Fruit fly (Drosophila melanogaster) whole organism, embryonic: Measurements from ENCODE around the gene Liprin-alpha.

Experiments used
- Atf-2 ChIP-seq: fragments of 200-800 bp; sonication (Bioruptor generic); optimal IDR thresholded peaks from 2 replicates; lab custom pipeline; 2016; ENCODE audit warnings: missing biosample characterization, missing genetic modification characterization
- Atf6 ChIP-seq: fragments of 200-800 bp; sonication (Bioruptor generic); IDR thresholded peaks from 2 replicates; pipeline ENCODE4 v1.3.6; 2022; ENCODE audit warnings: missing biosample characterization, missing genetic modification characterization
- Bdp1 ChIP-seq: fragments of 200-800 bp; sonication (Bioruptor generic); optimal IDR thresholded peaks from 3 replicates; lab custom pipeline; 2016; ENCODE audit warnings: missing biosample characterization, missing genetic modification characterization
- Blimp-1 ChIP-seq: fragments of 200-800 bp; sonication (Bioruptor generic); optimal IDR thresholded peaks from 3 replicates; lab custom pipeline; 2018; ENCODE audit warnings: missing biosample characterization, missing genetic modification characterization, mild to moderate bottlenecking, moderate library complexity, missing genetic modification reagents
- CG10209 ChIP-seq: fragments of 200-800 bp; sonication (Bioruptor generic); optimal IDR thresholded peaks from 3 replicates; lab custom pipeline; 2017; ENCODE audit warnings: missing biosample characterization, mild to moderate bottlenecking, missing genetic modification characterization, missing genetic modification reagents
- CG10321 ChIP-seq: fragments of 200-800 bp; sonication (Bioruptor generic); IDR thresholded peaks from 2 replicates; pipeline ENCODE4 v1.3.6; 2022; ENCODE audit warnings: missing biosample characterization, missing genetic modification characterization
- CG14667 ChIP-seq: fragments of 200-800 bp; sonication (Bioruptor generic); IDR thresholded peaks from 2 replicates; pipeline ENCODE4 v1.3.6; 2022; ENCODE audit warnings: missing biosample characterization, missing genetic modification characterization
- CG17359 ChIP-seq: fragments of 200-800 bp; sonication (Bioruptor generic); optimal IDR thresholded peaks from 3 replicates; lab custom pipeline; 2018; ENCODE audit warnings: missing biosample characterization, mild to moderate bottlenecking, missing genetic modification characterization, moderate library complexity
- CG18599 ChIP-seq: fragments of 200-800 bp; sonication (Bioruptor generic); optimal IDR thresholded peaks from 3 replicates; lab custom pipeline; 2017; ENCODE audit warnings: missing biosample characterization, missing genetic modification characterization, mild to moderate bottlenecking, moderate library complexity, missing genetic modification reagents
- CG30020 ChIP-seq: fragments of 200-800 bp; optimal IDR thresholded peaks from 2 replicates; lab custom pipeline; 2019; ENCODE audit warnings: missing biosample characterization, mild to moderate bottlenecking, missing genetic modification characterization, moderate library complexity
- CG3847 ChIP-seq: fragments of 200-800 bp; sonication (Bioruptor generic); IDR thresholded peaks from 2 replicates; pipeline ENCODE4 v1.3.6; 2022; ENCODE audit warnings: missing biosample characterization, missing genetic modification characterization
- CG4424 ChIP-seq: fragments of 200-800 bp; sonication (Bioruptor generic); optimal IDR thresholded peaks from 3 replicates; lab custom pipeline; 2016; ENCODE audit warnings: missing biosample characterization, missing genetic modification characterization
- CG4730 ChIP-seq: fragments of 200-800 bp; sonication (Bioruptor generic); IDR thresholded peaks from 2 replicates; pipeline ENCODE4 v1.3.6; 2022; ENCODE audit warnings: missing biosample characterization, missing genetic modification characterization
- CG5953 ChIP-seq: fragments of 200-800 bp; sonication (Bioruptor generic); IDR thresholded peaks from 2 replicates; pipeline ENCODE4 v1.3.6; 2022; ENCODE audit warnings: missing biosample characterization, missing genetic modification characterization
- CG6813 ChIP-seq: fragments of 200-800 bp; sonication (Bioruptor generic); optimal IDR thresholded peaks from 2 replicates; lab custom pipeline; 2017; ENCODE audit warnings: missing biosample characterization, missing genetic modification characterization, mild to moderate bottlenecking, moderate library complexity, missing genetic modification reagents
- CG7786 ChIP-seq: fragments of 200-800 bp; sonication (Bioruptor generic); optimal IDR thresholded peaks from 2 replicates; lab custom pipeline; 2016; ENCODE audit warnings: missing biosample characterization, missing genetic modification characterization
- CG9437 ChIP-seq: fragments of 200-800 bp; sonication (Bioruptor generic); optimal IDR thresholded peaks from 2 replicates; lab custom pipeline; 2018; ENCODE audit warnings: missing biosample characterization, mild to moderate bottlenecking, missing genetic modification characterization
- CG9727 ChIP-seq: fragments of 200-800 bp; sonication (Bioruptor generic); optimal IDR thresholded peaks from 3 replicates; lab custom pipeline; 2017; ENCODE audit warnings: missing biosample characterization, mild to moderate bottlenecking, missing genetic modification characterization
- Camta ChIP-seq: fragments of 200-800 bp; sonication (Bioruptor generic); optimal IDR thresholded peaks from 2 replicates; lab custom pipeline; 2016; ENCODE audit warnings: missing biosample characterization, missing genetic modification characterization
- CkIIα-i1 ChIP-seq: fragments of 200-800 bp; sonication (Bioruptor generic); IDR thresholded peaks from 2 replicates; pipeline ENCODE4 v1.3.6; 2022; ENCODE audit warnings: missing biosample characterization, missing genetic modification characterization
- CoRest ChIP-seq: fragments of 200-800 bp; sonication (Bioruptor generic); optimal IDR thresholded peaks from 3 replicates; lab custom pipeline; 2018; ENCODE audit warnings: missing biosample characterization, mild to moderate bottlenecking, missing genetic modification characterization, moderate library complexity
- CrebB ChIP-seq: fragments of 200-800 bp; sonication (Bioruptor generic); optimal IDR thresholded peaks from 3 replicates; lab custom pipeline; 2018; ENCODE audit warnings: missing biosample characterization, mild to moderate bottlenecking, missing genetic modification characterization
- Dip2 ChIP-seq: fragments of 200-800 bp; sonication (Bioruptor generic); IDR thresholded peaks from 2 replicates; pipeline ENCODE4 v1.3.6; 2022; ENCODE audit warnings: missing biosample characterization, missing genetic modification characterization
- Fer2 ChIP-seq: fragments of 200-800 bp; sonication (Bioruptor generic); optimal IDR thresholded peaks from 2 replicates; lab custom pipeline; 2018; ENCODE audit warnings: missing biosample characterization, mild to moderate bottlenecking, missing genetic modification characterization, moderate library complexity
- Gsc ChIP-seq: fragments of 200-800 bp; sonication (Bioruptor generic); IDR thresholded peaks from 2 replicates; pipeline ENCODE4 v1.3.6; 2022; ENCODE audit warnings: missing biosample characterization, missing genetic modification characterization
- Hr3 ChIP-seq: fragments of 200-800 bp; sonication (Bioruptor generic); optimal IDR thresholded peaks from 3 replicates; lab custom pipeline; 2016; ENCODE audit warnings: missing biosample characterization, missing genetic modification characterization
- Lpt ChIP-seq: fragments of >200 bp; optimal IDR thresholded peaks from 2 replicates; lab custom pipeline; 2018; ENCODE audit warnings: missing biosample characterization, missing genetic modification characterization
- Ptx1 ChIP-seq: fragments of 200-800 bp; sonication (Bioruptor generic); IDR thresholded peaks from 2 replicates; pipeline ENCODE4 v1.3.6; 2022; ENCODE audit warnings: missing biosample characterization, missing genetic modification characterization
- Stat92E ChIP-seq, 3 experiments: fragments of >200 bp in 2 of 3; fragments of 200-800 bp in 1 of 3; sonication (Bioruptor generic) in 1 of 3; optimal IDR thresholded peaks; 2 replicates each; lab custom pipeline; 2017 to 2019; ENCODE audit warnings: missing biosample characterization in 3 of 3, missing genetic modification characterization in 3 of 3, mild to moderate bottlenecking in 1 of 3, moderate library complexity in 1 of 3
- al ChIP-seq: fragments of 200-800 bp; sonication (Bioruptor generic); IDR thresholded peaks from 2 replicates; pipeline ENCODE4 v1.3.6; 2022; ENCODE audit warnings: missing biosample characterization, missing genetic modification characterization
- cad ChIP-seq: fragments of >200 bp; optimal IDR thresholded peaks from 2 replicates; lab custom pipeline; 2017; ENCODE audit warnings: missing biosample characterization, missing genetic modification characterization
- da ChIP-seq: fragments of 200-800 bp; sonication (Bioruptor generic); optimal IDR thresholded peaks from 2 replicates; lab custom pipeline; 2016; ENCODE audit warnings: missing biosample characterization, missing genetic modification characterization
- dpn ChIP-seq, 2 experiments: fragments of 200-800 bp; sonication (Bioruptor generic); optimal IDR thresholded peaks; 3 replicates each; lab custom pipeline; 2016; ENCODE audit warnings: missing biosample characterization in 2 of 2, missing genetic modification characterization in 2 of 2
- fd3F ChIP-seq: fragments of 200-800 bp; sonication (Bioruptor generic); optimal IDR thresholded peaks from 2 replicates; lab custom pipeline; 2018; ENCODE audit warnings: missing biosample characterization, mild to moderate bottlenecking, missing genetic modification characterization, moderate library complexity
- ham ChIP-seq: fragments of 200-800 bp; sonication (Bioruptor generic); IDR thresholded peaks from 2 replicates; pipeline ENCODE4 v1.3.6; 2022; ENCODE audit warnings: missing biosample characterization, missing genetic modification characterization
- her ChIP-seq: fragments of 200-800 bp; sonication (Bioruptor generic); optimal IDR thresholded peaks from 2 replicates; lab custom pipeline; 2016; ENCODE audit warnings: missing biosample characterization, missing genetic modification characterization
- kay ChIP-seq: fragments of 200-800 bp; sonication (Bioruptor generic); optimal IDR thresholded peaks from 2 replicates; lab custom pipeline; 2016; ENCODE audit warnings: missing biosample characterization, missing genetic modification characterization
- lmd ChIP-seq: fragments of 200-800 bp; sonication (Bioruptor generic); IDR thresholded peaks from 2 replicates; pipeline ENCODE4 v1.3.6; 2022; ENCODE audit warnings: missing biosample characterization, missing genetic modification characterization
- mld ChIP-seq: fragments of 200-800 bp; sonication (Bioruptor generic); IDR thresholded peaks from 3 replicates; pipeline ENCODE4 v1.3.6; 2022; ENCODE audit warnings: missing biosample characterization, missing genetic modification characterization; ENCODE audit not compliant: partially characterized antibody
- prd ChIP-seq, 3 experiments: fragments of >200 bp in 2 of 3; fragments of 200-800 bp in 1 of 3; sonication (Bioruptor generic) in 1 of 3; optimal IDR thresholded peaks in 2 of 3; IDR thresholded peaks in 1 of 3; 2 replicates in 2 of 3; 3 replicates in 1 of 3; pipeline versions ENCODE4 v1.3.6 to Lab custom; 2017 to 2022; ENCODE audit warnings: missing biosample characterization in 1 of 3, missing genetic modification characterization in 1 of 3
- pros ChIP-seq: fragments of 200-800 bp; sonication (Bioruptor generic); optimal IDR thresholded peaks from 3 replicates; lab custom pipeline; 2019; ENCODE audit warnings: missing biosample characterization, mild to moderate bottlenecking, missing genetic modification characterization, moderate library complexity
- rib ChIP-seq: fragments of 200-800 bp; sonication (Bioruptor generic); IDR thresholded peaks from 2 replicates; pipeline ENCODE4 v1.3.6; 2022; ENCODE audit warnings: missing biosample characterization, missing genetic modification characterization
- sc ChIP-seq, 3 experiments: fragments of >200 bp in 2 of 3; fragments of 200-800 bp in 1 of 3; sonication (Bioruptor generic) in 1 of 3; optimal IDR thresholded peaks; 2 replicates in 2 of 3; 3 replicates in 1 of 3; lab custom pipeline; 2017; ENCODE audit warnings: mild to moderate bottlenecking in 1 of 3, missing biosample characterization in 1 of 3, missing genetic modification characterization in 1 of 3, missing genetic modification reagents in 1 of 3
- sob ChIP-seq: fragments of 200-800 bp; sonication (Bioruptor generic); IDR thresholded peaks from 2 replicates; pipeline ENCODE4 v1.3.6; 2022; ENCODE audit warnings: missing biosample characterization, missing genetic modification characterization
- unpg ChIP-seq: fragments of 200-800 bp; sonication (Bioruptor generic); optimal IDR thresholded peaks from 3 replicates; lab custom pipeline; 2018; ENCODE audit warnings: missing biosample characterization, mild to moderate bottlenecking, missing genetic modification characterization, moderate library complexity
- vfl ChIP-seq: fragments of 200-800 bp; sonication (Bioruptor generic); optimal IDR thresholded peaks from 2 replicates; lab custom pipeline; 2016; ENCODE audit warnings: missing biosample characterization, missing genetic modification characterization
- vnd ChIP-seq: fragments of 200-800 bp; sonication (Bioruptor generic); IDR thresholded peaks from 3 replicates; pipeline ENCODE4 v1.3.6; 2022; ENCODE audit warnings: missing biosample characterization, missing genetic modification characterization; ENCODE audit not compliant: partially characterized antibody

The Liprin-alpha gene

DNA sequence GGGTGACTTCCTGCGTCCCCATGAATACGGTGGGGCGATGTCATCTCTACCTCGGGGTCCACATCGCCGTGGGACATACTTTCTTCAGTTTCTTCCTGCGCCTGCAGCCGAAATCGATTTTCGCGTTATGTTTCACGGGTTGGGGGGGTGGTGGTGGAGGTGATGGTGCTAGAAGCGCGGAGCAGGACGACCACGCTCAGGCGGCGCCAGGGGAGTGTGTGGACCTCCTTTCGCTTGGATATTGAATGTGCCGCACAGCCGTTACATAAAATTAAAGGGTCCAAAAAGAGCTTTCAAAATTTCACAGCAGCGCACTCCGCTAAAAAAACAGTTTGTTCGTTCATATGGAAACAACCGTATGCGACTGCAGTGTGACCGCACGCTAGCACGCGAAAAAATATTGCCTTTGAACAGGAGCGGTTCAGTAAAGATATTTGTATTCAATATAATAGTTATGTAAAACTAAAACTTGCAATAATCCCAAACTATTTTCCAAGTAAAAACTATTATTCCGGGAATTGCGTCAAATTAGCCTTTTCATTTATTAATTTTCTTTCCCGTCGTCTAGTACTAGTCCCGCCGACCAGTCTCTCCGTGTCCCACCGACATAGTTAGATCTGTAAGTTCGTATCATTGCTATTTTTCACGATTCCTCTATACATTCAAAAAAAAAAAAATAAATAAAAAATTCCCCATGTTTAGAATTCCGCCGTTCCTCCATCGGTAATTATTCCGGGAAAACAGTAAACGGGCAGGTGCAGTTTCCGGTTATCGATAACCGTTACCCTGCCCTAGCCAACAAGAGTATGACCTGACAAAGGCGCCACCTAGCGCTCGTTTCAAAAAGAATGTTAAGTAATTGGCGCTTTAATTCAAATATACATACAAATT lies 39.5 kb upstream of the Liprin-alpha start, which contains the start of gene Nhe3 (continued):
- TF ChIP-seq CG4730 (GFP tag; lab: Robert Waterston, UW): peak; percentile 69
- TF ChIP-seq CG6813 (GFP tag; lab: Kevin White, UChicago): peak; percentile 60
- peak; percentile 81 for TF ChIP-seq vfl (GFP tag; lab: Kevin White, UChicago)
- no peak for TF ChIP-seq Lpt (GFP tag; lab: Kevin White, UChicago)
- TF ChIP-seq Stat92E (GFP tag; optimal IDR thresholded peaks at IDR 0.05; lab: Kevin White, UChicago): peak in 1 of 3 experiments; percentile 84
- no peak for TF ChIP-seq CkIIα-i1 (GFP tag; lab: Robert Waterston, UW)
- peak; percentile 73 for TF ChIP-seq CG14667
- TF ChIP-seq CG9437: peak; percentile 54
- no peak; the same call in 2 of the 3 replicates for TF ChIP-seq vnd
- TF ChIP-seq CoRest (tag; lab: Kevin White, UChicago): peak; percentile 84
- TF ChIP-seq dpn (GFP tag; optimal IDR thresholded peaks at IDR 0.05; lab: Kevin White, UChicago): peak; percentile 75 to 85
- peak; percentile 85 for TF ChIP-seq lmd
- peak; percentile 75 for TF ChIP-seq CG10209
- peak; percentile 82 for TF ChIP-seq al
- TF ChIP-seq cad: no peak
- peak; percentile 72 for TF ChIP-seq Atf-2 (GFP tag; lab: Kevin White, UChicago)
- peak; percentile 40; the same call in 1 of the 2 replicates for TF ChIP-seq CG10321 (GFP tag; lab: Robert Waterston, UW)
- TF ChIP-seq CG30020 (tag; lab: Kevin White, UChicago): peak; percentile 74
- TF ChIP-seq CG9727 (GFP tag; lab: Kevin White, UChicago): peak; percentile 85
- TF ChIP-seq Hr3 (GFP tag; lab: Kevin White, UChicago): peak; percentile 81
- TF ChIP-seq pros (GFP tag; lab: Kevin White, UChicago): no peak
- TF ChIP-seq CrebB (tag; lab: Kevin White, UChicago): peak; percentile 65
- no peak for TF ChIP-seq da (GFP tag; lab: Kevin White, UChicago)
- peak; percentile 90 for TF ChIP-seq sob (GFP tag; lab: Robert Waterston, UW)
- TF ChIP-seq rib (GFP tag; lab: Robert Waterston, UW): peak; percentile 68
- TF ChIP-seq her (GFP tag; lab: Kevin White, UChicago): peak; percentile 37
- TF ChIP-seq sc (optimal IDR thresholded peaks at IDR 0.05; lab: Kevin White, UChicago): no peak
- peak; percentile 57 for TF ChIP-seq sc (GFP tag; optimal IDR thresholded peaks at IDR 0.05; lab: Kevin White, UChicago)
- TF ChIP-seq unpg: peak; percentile 80
- peak; percentile 81 for TF ChIP-seq CG4424
- TF ChIP-seq Bdp1: peak; percentile 74
- TF ChIP-seq Blimp-1 (GFP tag; lab: Kevin White, UChicago): peak; percentile 71
- peak; percentile 41 for TF ChIP-seq CG18599 (GFP tag; lab: Kevin White, UChicago)
- peak; percentile 41 for TF ChIP-seq Fer2 (tag; lab: Kevin White, UChicago)
- 0 out of 3 replicates have a peak, but pooled peaks have one; percentile 54 for TF ChIP-seq mld (GFP tag; lab: Robert Waterston, UW)
- TF ChIP-seq CG17359 (tag; lab: Kevin White, UChicago): peak; percentile 73
- peak; percentile 62; the same call in 1 of the 2 replicates for TF ChIP-seq Atf6 (GFP tag; lab: Robert Waterston, UW)
- peak; percentile 82 for TF ChIP-seq CG7786
- TF ChIP-seq CG5953: peak; percentile 55
- peak; percentile 89 for TF ChIP-seq Ptx1
- peak; percentile 60 for TF ChIP-seq Camta (GFP tag; lab: Kevin White, UChicago)
- peak; percentile 95 for TF ChIP-seq Dip2
- TF ChIP-seq kay: peak; percentile 74
- TF ChIP-seq prd (optimal IDR thresholded peaks at IDR 0.05; lab: Kevin White, UChicago): no peak
- TF ChIP-seq prd (GFP tag; IDR thresholded peaks at IDR 0.05; lab: Robert Waterston, UW): peak; percentile 90
- TF ChIP-seq CG3847: peak; percentile 81
- TF ChIP-seq Gsc (GFP tag; lab: Robert Waterston, UW): no peak
- TF ChIP-seq ham (GFP tag; lab: Robert Waterston, UW): 0 out of 2 replicates have a peak, but pooled peaks have one; percentile 47
- TF ChIP-seq fd3F: peak; percentile 76
